Fruit fly (Drosophila melanogaster) whole organism, embryonic: ENCODE measurements around the gene sesB.

ENCODE experiments used
- Ada2b ChIP-seq: fragments of 200-800 bp; sonication (Bioruptor generic); IDR thresholded peaks from 2 replicates; pipeline ENCODE4 v1.3.6; 2022; ENCODE audit warnings: missing biosample characterization, missing genetic modification characterization
- Adf1 ChIP-seq: fragments of 200-800 bp; sonication (Bioruptor generic); IDR thresholded peaks from 2 replicates; pipeline ENCODE4 v1.3.6; 2022; ENCODE audit warnings: missing biosample characterization, missing genetic modification characterization
- Atf6 ChIP-seq: fragments of 200-800 bp; sonication (Bioruptor generic); IDR thresholded peaks from 2 replicates; pipeline ENCODE4 v1.3.6; 2022; ENCODE audit warnings: missing biosample characterization, missing genetic modification characterization
- B-H2 ChIP-seq: fragments of 200-800 bp; sonication (Bioruptor generic); optimal IDR thresholded peaks from 2 replicates; lab custom pipeline; 2018; ENCODE audit warnings: missing biosample characterization, mild to moderate bottlenecking, missing genetic modification characterization
- Bgb ChIP-seq: fragments of 200-800 bp; sonication (Bioruptor generic); IDR thresholded peaks from 2 replicates; pipeline ENCODE4 v1.3.6; 2022; ENCODE audit warnings: missing biosample characterization, missing genetic modification characterization; ENCODE audit not compliant: partially characterized antibody
- CG10147 ChIP-seq: fragments of 200-800 bp; sonication (Bioruptor generic); optimal IDR thresholded peaks from 2 replicates; lab custom pipeline; 2019; ENCODE audit warnings: missing biosample characterization, mild to moderate bottlenecking, missing genetic modification characterization, moderate library complexity
- CG10431 ChIP-seq: fragments of 200-800 bp; sonication (Bioruptor generic); optimal IDR thresholded peaks from 3 replicates; lab custom pipeline; 2018; ENCODE audit warnings: missing biosample characterization, mild to moderate bottlenecking, missing genetic modification characterization
- CG10543 ChIP-seq: fragments of 200-800 bp; sonication (Bioruptor generic); optimal IDR thresholded peaks from 3 replicates; lab custom pipeline; 2017; ENCODE audit warnings: missing biosample characterization, mild to moderate bottlenecking, missing genetic modification characterization, moderate library complexity
- CG12299 ChIP-seq: fragments of 200-800 bp; sonication (Bioruptor generic); optimal IDR thresholded peaks from 2 replicates; lab custom pipeline; 2018; ENCODE audit warnings: missing biosample characterization, mild to moderate bottlenecking, missing genetic modification characterization
- CG12659 ChIP-seq: fragments of 200-800 bp; sonication (Bioruptor generic); optimal IDR thresholded peaks from 3 replicates; lab custom pipeline; 2017; ENCODE audit warnings: mild to moderate bottlenecking, missing biosample characterization, missing genetic modification reagents, missing genetic modification characterization
- CG12744 ChIP-seq: fragments of 200-800 bp; sonication (Bioruptor generic); optimal IDR thresholded peaks from 2 replicates; lab custom pipeline; 2016; ENCODE audit warnings: missing biosample characterization, missing genetic modification characterization
- CG13123 ChIP-seq: fragments of 200-800 bp; sonication (Bioruptor generic); optimal IDR thresholded peaks from 2 replicates; lab custom pipeline; 2016; ENCODE audit warnings: missing biosample characterization, missing genetic modification characterization
- CG13624 ChIP-seq: fragments of 200-800 bp; sonication (Bioruptor generic); optimal IDR thresholded peaks from 2 replicates; lab custom pipeline; 2016; ENCODE audit warnings: missing biosample characterization, missing genetic modification characterization
- CG1603 ChIP-seq: fragments of 200-800 bp; sonication (Bioruptor generic); optimal IDR thresholded peaks from 2 replicates; lab custom pipeline; 2019; ENCODE audit warnings: missing biosample characterization, mild to moderate bottlenecking, missing genetic modification characterization, moderate library complexity
- CG18262 ChIP-seq: fragments of 200-800 bp; optimal IDR thresholded peaks from 3 replicates; lab custom pipeline; 2019; ENCODE audit warnings: missing biosample characterization, mild to moderate bottlenecking, missing genetic modification characterization, moderate library complexity
- CG18619 ChIP-seq: fragments of 200-800 bp; sonication (Bioruptor generic); optimal IDR thresholded peaks from 3 replicates; lab custom pipeline; 2017; ENCODE audit warnings: missing biosample characterization, mild to moderate bottlenecking, missing genetic modification characterization
- CG2202 ChIP-seq: fragments of 200-800 bp; sonication (Bioruptor generic); optimal IDR thresholded peaks from 2 replicates; lab custom pipeline; 2018; ENCODE audit warnings: missing biosample characterization, mild to moderate bottlenecking, missing genetic modification characterization
- CG3726 ChIP-seq: fragments of 200-800 bp; sonication (Bioruptor generic); IDR thresholded peaks from 3 replicates; pipeline ENCODE4, ENCODE4 v1.3.6; 2022; ENCODE audit warnings: missing biosample characterization, missing genetic modification characterization
- CG6813 ChIP-seq: fragments of 200-800 bp; sonication (Bioruptor generic); optimal IDR thresholded peaks from 2 replicates; lab custom pipeline; 2017; ENCODE audit warnings: missing biosample characterization, missing genetic modification characterization, mild to moderate bottlenecking, moderate library complexity, missing genetic modification reagents
- CG8924 ChIP-seq: fragments of 200-800 bp; optimal IDR thresholded peaks from 3 replicates; lab custom pipeline; 2019; ENCODE audit warnings: missing biosample characterization, mild to moderate bottlenecking, missing genetic modification characterization, moderate library complexity
- CG9609 ChIP-seq: fragments of 200-800 bp; sonication (Bioruptor generic); optimal IDR thresholded peaks from 3 replicates; lab custom pipeline; 2016; ENCODE audit warnings: missing biosample characterization, missing genetic modification characterization
- Elba2 ChIP-seq: fragments of 200-800 bp; sonication (Bioruptor generic); optimal IDR thresholded peaks from 3 replicates; lab custom pipeline; 2016; ENCODE audit warnings: missing biosample characterization, missing genetic modification characterization
- Ets65A ChIP-seq: fragments of 200-800 bp; sonication (Bioruptor generic); peaks from one replicate; lab custom pipeline; 2016; ENCODE audit warnings: missing biosample characterization, missing genetic modification characterization
- Ets97D ChIP-seq: fragments of 200-800 bp; sonication (Bioruptor generic); optimal IDR thresholded peaks from 3 replicates; lab custom pipeline; 2016; ENCODE audit warnings: missing biosample characterization, missing genetic modification characterization
- HLHmδ ChIP-seq: fragments of 200-800 bp; sonication (Bioruptor generic); optimal IDR thresholded peaks from 2 replicates; lab custom pipeline; 2018; ENCODE audit warnings: missing biosample characterization, mild to moderate bottlenecking, missing genetic modification characterization, moderate library complexity
- Nf-YB ChIP-seq: fragments of 200-800 bp; sonication (Bioruptor generic); optimal IDR thresholded peaks from 3 replicates; lab custom pipeline; 2019; ENCODE audit warnings: missing biosample characterization, mild to moderate bottlenecking, missing genetic modification characterization, moderate library complexity
- Nf-YC ChIP-seq: fragments of 200-800 bp; optimal IDR thresholded peaks from 3 replicates; lab custom pipeline; 2019; ENCODE audit warnings: missing biosample characterization, mild to moderate bottlenecking, missing genetic modification characterization, moderate library complexity
- Opbp ChIP-seq: fragments of 200-800 bp; sonication (Bioruptor generic); IDR thresholded peaks from 3 replicates; pipeline ENCODE4 v1.3.6; 2022; ENCODE audit warnings: missing biosample characterization, missing genetic modification characterization; ENCODE audit not compliant: partially characterized antibody
- Rfx ChIP-seq: fragments of 200-800 bp; sonication (Bioruptor generic); IDR thresholded peaks from 2 replicates; pipeline ENCODE4 v1.3.6; 2022; ENCODE audit warnings: missing biosample characterization, missing genetic modification characterization
- abd-A ChIP-seq: fragments of 200-800 bp; sonication (Bioruptor generic); optimal IDR thresholded peaks from 3 replicates; lab custom pipeline; 2019; ENCODE audit warnings: missing biosample characterization, mild to moderate bottlenecking, missing genetic modification characterization, moderate library complexity
- ac ChIP-seq: fragments of 200-800 bp; sonication (Bioruptor generic); optimal IDR thresholded peaks from 3 replicates; lab custom pipeline; 2017; ENCODE audit warnings: missing biosample characterization, mild to moderate bottlenecking, missing genetic modification characterization
- cg ChIP-seq: fragments of 200-800 bp; sonication (Bioruptor generic); optimal IDR thresholded peaks from 3 replicates; lab custom pipeline; 2019; ENCODE audit warnings: missing biosample characterization, mild to moderate bottlenecking, missing genetic modification characterization, moderate library complexity
- chinmo ChIP-seq: fragments of 200-800 bp; sonication (Bioruptor generic); IDR thresholded peaks from 4 replicates; pipeline ENCODE4 v1.3.6; 2022; ENCODE audit warnings: missing biosample characterization, missing genetic modification characterization; ENCODE audit not compliant: partially characterized antibody
- cwo ChIP-seq: fragments of 200-800 bp; sonication (Bioruptor generic); optimal IDR thresholded peaks from 3 replicates; lab custom pipeline; 2017; ENCODE audit warnings: missing biosample characterization, missing genetic modification characterization, mild to moderate bottlenecking, moderate library complexity, missing genetic modification reagents
- dm ChIP-seq: fragments of 200-800 bp; sonication (Bioruptor generic); optimal IDR thresholded peaks from 3 replicates; lab custom pipeline; 2016; ENCODE audit warnings: missing biosample characterization, missing genetic modification characterization
- insv ChIP-seq, 2 experiments: fragments of 200-800 bp; sonication (Bioruptor generic); optimal IDR thresholded peaks; 3 replicates each; lab custom pipeline; 2016 to 2018; ENCODE audit warnings: missing biosample characterization in 2 of 2, missing genetic modification characterization in 2 of 2
- lmd ChIP-seq: fragments of 200-800 bp; sonication (Bioruptor generic); IDR thresholded peaks from 2 replicates; pipeline ENCODE4 v1.3.6; 2022; ENCODE audit warnings: missing biosample characterization, missing genetic modification characterization
- lola ChIP-seq, 3 experiments: fragments of >200 bp in 2 of 3; fragments of 200-800 bp in 1 of 3; sonication (Bioruptor generic) in 1 of 3; optimal IDR thresholded peaks; 2 replicates each; lab custom pipeline; 2017 to 2019; ENCODE audit warnings: missing biosample characterization in 3 of 3, missing genetic modification characterization in 3 of 3, mild to moderate bottlenecking in 1 of 3, moderate library complexity in 1 of 3
- mirr ChIP-seq: fragments of 200-800 bp; sonication (Bioruptor generic); optimal IDR thresholded peaks from 3 replicates; lab custom pipeline; 2018; ENCODE audit warnings: missing biosample characterization, mild to moderate bottlenecking, missing genetic modification characterization
- nerfin-1 ChIP-seq: fragments of 200-800 bp; sonication (Bioruptor generic); optimal IDR thresholded peaks from 3 replicates; lab custom pipeline; 2019; ENCODE audit warnings: missing biosample characterization, mild to moderate bottlenecking, missing genetic modification characterization, moderate library complexity
- nom ChIP-seq: fragments of 200-800 bp; sonication (Bioruptor generic); optimal IDR thresholded peaks from 2 replicates; lab custom pipeline; 2017; ENCODE audit warnings: missing biosample characterization, missing genetic modification characterization, mild to moderate bottlenecking, moderate library complexity, missing genetic modification reagents
- phol ChIP-seq: fragments of 200-800 bp; sonication (Bioruptor generic); optimal IDR thresholded peaks from 3 replicates; lab custom pipeline; 2018; ENCODE audit warnings: missing biosample characterization, mild to moderate bottlenecking, missing genetic modification characterization, moderate library complexity
- pros ChIP-seq: fragments of 200-800 bp; sonication (Bioruptor generic); optimal IDR thresholded peaks from 3 replicates; lab custom pipeline; 2019; ENCODE audit warnings: missing biosample characterization, mild to moderate bottlenecking, missing genetic modification characterization, moderate library complexity
- pzg ChIP-seq: fragments of 200-800 bp; sonication (Bioruptor generic); optimal IDR thresholded peaks from 3 replicates; lab custom pipeline; 2018; ENCODE audit warnings: missing biosample characterization, mild to moderate bottlenecking, missing genetic modification characterization, moderate library complexity
- scrt ChIP-seq: fragments of 200-800 bp; sonication (Bioruptor generic); optimal IDR thresholded peaks from 2 replicates; lab custom pipeline; 2018; ENCODE audit warnings: missing biosample characterization, mild to moderate bottlenecking, missing genetic modification characterization, moderate library complexity
- sd ChIP-seq: fragments of 200-800 bp; sonication (Bioruptor generic); optimal IDR thresholded peaks from 3 replicates; lab custom pipeline; 2018; ENCODE audit warnings: missing biosample characterization, mild to moderate bottlenecking, missing genetic modification characterization, moderate library complexity
- stwl ChIP-seq: fragments of 200-800 bp; sonication (Bioruptor generic); optimal IDR thresholded peaks from 3 replicates; lab custom pipeline; 2018; ENCODE audit warnings: missing biosample characterization, mild to moderate bottlenecking, missing genetic modification characterization, moderate library complexity
- sug ChIP-seq: fragments of 200-800 bp; optimal IDR thresholded peaks from 2 replicates; lab custom pipeline; 2019; ENCODE audit warnings: missing biosample characterization, mild to moderate bottlenecking, missing genetic modification characterization, moderate library complexity
- twi ChIP-seq: fragments of 200-800 bp; optimal IDR thresholded peaks from 2 replicates; lab custom pipeline; 2019; ENCODE audit warnings: missing biosample characterization, mild to moderate bottlenecking, missing genetic modification characterization, moderate library complexity

The sesB gene

DNA sequence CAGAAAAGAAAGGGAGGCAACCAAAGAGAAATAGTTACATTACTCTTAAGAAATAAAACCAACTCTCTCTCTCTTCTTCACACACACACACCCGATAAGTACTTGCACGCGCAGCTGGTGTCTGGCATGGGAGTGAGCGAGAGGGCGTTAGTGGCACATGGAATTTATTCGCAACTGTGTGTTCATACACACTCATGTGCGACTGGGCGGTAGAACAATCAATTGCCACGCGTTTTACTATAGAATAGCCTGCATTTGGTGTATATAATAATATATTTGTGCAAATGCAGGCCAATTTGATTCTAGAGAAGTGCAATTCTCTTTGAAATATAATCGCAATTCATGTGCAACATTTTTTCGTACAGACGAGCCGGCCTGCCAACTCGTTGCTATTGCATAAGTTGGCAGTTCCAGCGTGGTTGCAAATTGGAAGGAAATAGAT lies 817 bp downstream of the sesB start (continued):
- TF ChIP-seq twi (tag; lab: Kevin White, UChicago) (peak; percentile 53), pzg (GFP tag; lab: Kevin White, UChicago) (peak; percentile 21), pros (GFP tag; lab: Kevin White, UChicago) (peak; percentile 82), Opbp (GFP tag; lab: Robert Waterston, UW) (0 out of 3 replicates have a peak, but pooled peaks have one; percentile 41), CG10431 (GFP tag; lab: Kevin White, UChicago) (no peak), CG13624 (GFP tag; lab: Kevin White, UChicago) (peak; percentile 7), CG6813 (GFP tag; lab: Kevin White, UChicago) (peak; percentile 8), Nf-YB (peak; percentile 1), dm (peak; percentile 71), CG10147 (GFP tag; lab: Kevin White, UChicago) (peak; percentile 38), HLHmδ (peak; percentile 19), mirr (GFP tag; lab: Kevin White, UChicago) (no peak), nerfin-1 (tag; lab: Kevin White, UChicago) (peak; percentile 53), cwo (GFP tag; lab: Kevin White, UChicago) (peak; percentile 55), nom (GFP tag; lab: Kevin White, UChicago) (peak; percentile 30), CG8924 (tag; lab: Kevin White, UChicago) (peak; percentile 24), CG18619 (no peak), CG12744 (GFP tag; lab: Kevin White, UChicago) (no peak), phol (tag; lab: Kevin White, UChicago) (peak; percentile 7), lmd (no peak), CG10543 (peak; percentile 6), CG12659 (peak; percentile 5), Elba2 (GFP tag; lab: Kevin White, UChicago) (peak; percentile 90), CG2202 (tag; lab: Kevin White, UChicago) (no peak), Bgb (GFP tag; lab: Robert Waterston, UW) (0 out of 2 replicates have a peak, but pooled peaks have one; percentile 12), Rfx (GFP tag; lab: Robert Waterston, UW) (0 out of 2 replicates have a peak, but pooled peaks have one; percentile 27), Ets97D (peak; percentile 29), lola (GFP tag; optimal IDR thresholded peaks at IDR 0.05; lab: Kevin White, UChicago) (no peak), B-H2 (no peak), Ada2b (GFP tag; lab: Robert Waterston, UW) (no peak), sd (tag; lab: Kevin White, UChicago) (peak; percentile 91), ac (GFP tag; lab: Kevin White, UChicago) (no peak), Atf6 (GFP tag; lab: Robert Waterston, UW) (no peak), CG18262 (no peak), abd-A (peak; percentile 50), CG3726 (GFP tag; lab: Robert Waterston, UW) (no peak), CG12299 (tag; lab: Kevin White, UChicago) (peak; percentile 37), Ets65A (GFP tag; lab: Kevin White, UChicago) (peak; percentile 63), Adf1 (GFP tag; lab: Robert Waterston, UW) (peak; percentile 31; the same call in 1 of the 2 replicates), scrt (GFP tag; lab: Kevin White, UChicago) (peak; percentile 13), chinmo (GFP tag; lab: Robert Waterston, UW) (peak; percentile 79; the same call in 2 of the 4 replicates), CG9609 (GFP tag; lab: Kevin White, UChicago) (no peak), insv (GFP tag; optimal IDR thresholded peaks at IDR 0.05; lab: Kevin White, UChicago) (peak in 1 of 2 experiments; percentile 50), sug (tag; lab: Kevin White, UChicago) (peak; percentile 16), stwl (peak; percentile 31), CG1603 (tag; lab: Kevin White, UChicago) (peak; percentile 2), Nf-YC (tag; lab: Kevin White, UChicago) (peak; percentile 55), CG13123 (no peak), cg (GFP tag; lab: Kevin White, UChicago) (peak; percentile 87)
- TF ChIP-seq, all 482 proteins: peak for 65
